Worm (Caenorhabditis elegans): ENCODE results near the gene T24B8.7.

T24B8.7 gene

DNA sequence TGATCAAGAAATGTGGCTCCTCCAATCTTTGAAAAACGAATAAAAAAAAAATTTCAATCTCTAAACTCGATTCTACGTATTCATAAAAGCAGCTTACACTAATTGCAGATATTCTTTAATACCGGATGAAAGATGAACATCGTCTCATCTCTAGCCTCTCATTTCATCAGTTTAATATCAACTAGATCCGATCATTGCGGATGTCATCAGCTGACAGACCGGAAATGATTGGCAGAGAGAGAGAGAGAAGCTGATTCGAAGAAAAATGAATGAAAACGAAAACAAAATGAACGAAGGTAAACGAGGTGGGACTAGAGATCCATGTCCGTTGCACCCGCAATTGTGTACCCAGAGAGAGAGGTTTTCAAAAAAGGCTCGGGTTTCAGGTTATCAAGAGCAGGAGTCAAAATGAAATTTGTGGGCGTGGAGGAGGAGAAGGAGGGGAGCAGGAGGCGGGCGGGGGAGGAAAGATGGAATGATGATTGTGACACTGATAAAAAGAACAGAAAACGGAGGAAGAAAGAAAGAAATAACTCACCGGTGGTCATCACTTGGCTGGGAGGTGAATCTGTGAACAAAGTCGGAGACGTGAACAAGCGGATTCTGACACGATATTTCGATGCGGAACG, 38.5 kb downstream of the T24B8.7 start:
- TF ChIP-seq egl-13 (tag; optimal IDR thresholded peaks at IDR 0.05) (peak; percentile 38), snpc-4 (tag; optimal IDR thresholded peaks at IDR 0.05) (no peak), fkh-8 (tag; optimal IDR thresholded peaks at IDR 0.05) (peak; percentile 60), nhr-11 (tag; optimal IDR thresholded peaks at IDR 0.05) (no peak), tbx-2 (tag; optimal IDR thresholded peaks at IDR 0.05) (no peak), fkh-10 (GFP tag; optimal IDR thresholded peaks at IDR 0.05) (no peak), pax-3 (tag; optimal IDR thresholded peaks at IDR 0.05) (no peak), dsc-1 (tag; optimal IDR thresholded peaks at IDR 0.05) (peak; percentile 92), efl-1 (optimal IDR thresholded peaks at IDR 0.05) (no peak), efl-1 (GFP tag; optimal IDR thresholded peaks at IDR 0.05 in 1 of 2) (peak in 1 of 2 experiments; percentile 37), blmp-1 (tag; optimal IDR thresholded peaks at IDR 0.05) (peak; percentile 53), F16B12.6 (tag; optimal IDR thresholded peaks at IDR 0.05) (no peak), nhr-71 (tag; optimal IDR thresholded peaks at IDR 0.05) (peak; percentile 21), hlh-4 (tag; optimal IDR thresholded peaks at IDR 0.05) (no peak), pqm-1 (tag; optimal IDR thresholded peaks at IDR 0.05) (no peak), rnt-1 (tag; optimal IDR thresholded peaks at IDR 0.05) (peak; percentile 7), tlp-1 (tag; optimal IDR thresholded peaks at IDR 0.05) (no peak), nhr-76 (tag; optimal IDR thresholded peaks at IDR 0.05) (no peak), lin-14 (GFP tag; optimal IDR thresholded peaks at IDR 0.05) (peak; percentile 70), lir-3 (tag; optimal IDR thresholded peaks at IDR 0.05; ENCODE audit: poor library complexity) (no peak)

DNA sequence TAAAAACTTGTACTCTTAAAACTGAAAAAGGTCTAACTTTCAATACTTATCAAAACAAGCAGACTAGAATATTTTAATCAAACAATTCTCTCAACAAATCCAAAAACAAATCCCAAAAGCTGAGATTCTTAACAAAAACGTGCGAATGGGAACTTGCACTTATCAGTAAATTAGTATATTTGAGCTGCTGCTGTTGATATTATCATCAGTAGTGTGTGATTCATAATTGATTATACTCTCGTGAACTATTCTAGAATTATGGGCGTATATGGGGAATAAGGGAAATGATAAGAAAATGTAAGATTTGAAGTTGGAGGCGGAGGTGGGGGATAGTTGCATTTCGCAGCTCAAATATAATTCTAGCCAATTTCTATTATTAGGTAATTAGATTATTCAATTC, 39.3 kb downstream of the T24B8.7 start:
- TF ChIP-seq elt-2 (tag; optimal IDR thresholded peaks at IDR 0.05) (peak; percentile 37), jun-1 (tag; optimal IDR thresholded peaks at IDR 0.05) (no peak), sptf-1 (tag; optimal IDR thresholded peaks at IDR 0.05) (no peak), dsc-1 (tag; optimal IDR thresholded peaks at IDR 0.05) (peak; percentile 61)

DNA sequence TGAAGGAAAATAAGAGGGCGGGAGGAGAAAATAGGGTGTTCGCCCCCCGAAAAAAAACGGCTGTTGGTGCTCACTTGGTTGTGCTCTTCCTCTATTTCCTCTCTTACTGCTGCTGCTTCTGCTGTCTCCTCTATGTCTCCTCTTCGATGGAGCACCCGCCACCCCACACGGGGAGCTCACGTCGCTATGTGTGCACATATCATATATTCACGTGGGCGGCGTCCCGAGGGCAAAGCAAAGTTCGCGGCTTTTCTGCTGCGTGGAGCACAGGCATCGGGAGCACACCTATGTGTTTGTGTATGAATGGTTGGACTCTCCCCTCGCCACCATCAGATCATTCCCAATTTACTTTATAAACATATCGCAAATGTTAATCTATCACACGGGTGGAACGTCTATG, 40.1 kb downstream of the T24B8.7 start:
- TF ChIP-seq efl-3 (GFP tag; optimal IDR thresholded peaks at IDR 0.05), result no peak
- TF ChIP-seq unc-98 (GFP tag; IDR thresholded peaks at IDR 0.05), result no peak
- no peak for TF ChIP-seq nhr-90 (tag; optimal IDR thresholded peaks at IDR 0.05; ENCODE audit: poor library complexity)
- no peak for TF ChIP-seq ceh-82 (tag; optimal IDR thresholded peaks at IDR 0.05)
- no peak for TF ChIP-seq fkh-10 (GFP tag; optimal IDR thresholded peaks at IDR 0.05)
- TF ChIP-seq nhr-20 (tag; optimal IDR thresholded peaks at IDR 0.05), result peak; percentile 14
- TF ChIP-seq snpc-4 (tag; optimal IDR thresholded peaks at IDR 0.05), result no peak
- TF ChIP-seq blmp-1 (tag; optimal IDR thresholded peaks at IDR 0.05), result no peak
- TF ChIP-seq sup-37 (GFP tag; optimal IDR thresholded peaks at IDR 0.05), result no peak
- no peak for TF ChIP-seq fkh-4 (tag; optimal IDR thresholded peaks at IDR 0.05; ENCODE audit: borderline replicate concordance)
- no peak for TF ChIP-seq nhr-84 (tag; optimal IDR thresholded peaks at IDR 0.05)
- peak; percentile 2 for TF ChIP-seq egl-13 (tag; optimal IDR thresholded peaks at IDR 0.05)
- TF ChIP-seq unc-30 (tag; optimal IDR thresholded peaks at IDR 0.05), result no peak
- no peak for TF ChIP-seq lin-35 (GFP tag; optimal IDR thresholded peaks at IDR 0.05)
- peak; percentile 19 for TF ChIP-seq nhr-47 (tag; optimal IDR thresholded peaks at IDR 0.05)
- no peak for TF ChIP-seq hpl-2 (GFP tag; optimal IDR thresholded peaks at IDR 0.05)
- TF ChIP-seq F16B12.6 (tag; optimal IDR thresholded peaks at IDR 0.05), result no peak
- TF ChIP-seq fkh-8 (tag; optimal IDR thresholded peaks at IDR 0.05), result peak; percentile 67
- peak; percentile 67 for TF ChIP-seq lin-14 (GFP tag; optimal IDR thresholded peaks at IDR 0.05)
- TF ChIP-seq nhr-237 (tag; optimal IDR thresholded peaks at IDR 0.05), result no peak
- TF ChIP-seq grh-1 (GFP tag; IDR thresholded peaks at IDR 0.05), result no peak
- TF ChIP-seq aha-1 (tag; optimal IDR thresholded peaks at IDR 0.05), result no peak
- TF ChIP-seq ama-1 (optimal IDR thresholded peaks at IDR 0.05), result no peak
- peak in 1 of 2 experiments; percentile 75 for TF ChIP-seq mdl-1 (tag; optimal IDR thresholded peaks at IDR 0.05)
- no peak for TF ChIP-seq vab-15 (tag; optimal IDR thresholded peaks at IDR 0.05)
- no peak for TF ChIP-seq ztf-4 (tag; optimal IDR thresholded peaks at IDR 0.05)
- TF ChIP-seq ets-5 (GFP tag; IDR thresholded peaks at IDR 0.05), result no peak
- TF ChIP-seq rnt-1 (tag; optimal IDR thresholded peaks at IDR 0.05), result no peak
- TF ChIP-seq irx-1 (tag; optimal IDR thresholded peaks at IDR 0.05), result peak; percentile 1
- TF ChIP-seq ztf-11 (tag; optimal IDR thresholded peaks at IDR 0.05), result no peak
- TF ChIP-seq zag-1 (tag; optimal IDR thresholded peaks at IDR 0.05), result no peak
- no peak for TF ChIP-seq zip-4 (GFP tag; optimal IDR thresholded peaks at IDR 0.05)
- TF ChIP-seq nhr-71 (tag; optimal IDR thresholded peaks at IDR 0.05), result peak; percentile 49
- peak; percentile 30 for TF ChIP-seq xbp-1 (tag; optimal IDR thresholded peaks at IDR 0.05)
- peak; percentile 10 for TF ChIP-seq tbx-2 (tag; optimal IDR thresholded peaks at IDR 0.05)
- peak; percentile 16 for TF ChIP-seq swsn-7 (tag; optimal IDR thresholded peaks at IDR 0.05)
